Worm (Caenorhabditis elegans) whole organism, early embryonic: ENCODE results near the gene Y49E10.25.

Source experiments
- B0310.2 ChIP-seq: sonication (generic microtip); optimal IDR thresholded peaks from 2 replicates; lab custom pipeline; 2016; ENCODE audit warnings: mild to moderate bottlenecking, missing genetic modification characterization, missing compliant biosample characterization
- F13C5.2 ChIP-seq: sonication (generic microtip); optimal IDR thresholded peaks from 2 replicates; lab custom pipeline; 2017; ENCODE audit warnings: mild to moderate bottlenecking, missing genetic modification characterization, inconsistent platforms, missing compliant biosample characterization
- aly-1 ChIP-seq: sonication (generic microtip); optimal IDR thresholded peaks from 2 replicates; lab custom pipeline; 2016; ENCODE audit warnings: missing genetic modification characterization, missing compliant biosample characterization
- ama-1 ChIP-seq: fragments of 150-350 bp; optimal IDR thresholded peaks from 2 replicates; lab custom pipeline; 2014
- ceh-13 ChIP-seq: fragments of 200-800 bp; sonication (Bioruptor generic); optimal IDR thresholded peaks from 2 replicates; lab custom pipeline; 2018; ENCODE audit warnings: mild to moderate bottlenecking, missing genetic modification characterization, missing compliant biosample characterization
- ceh-36 ChIP-seq: sonication (generic microtip); optimal IDR thresholded peaks from 2 replicates; lab custom pipeline; 2016; ENCODE audit warnings: missing genetic modification characterization, inconsistent platforms, missing compliant biosample characterization
- ets-7 ChIP-seq: sonication (generic microtip); optimal IDR thresholded peaks from 2 replicates; lab custom pipeline; 2016; ENCODE audit warnings: missing genotype, missing genetic modification characterization, missing compliant biosample characterization
- flt-1 ChIP-seq: fragments of 200-800 bp; sonication (Bioruptor generic); IDR thresholded peaks from 2 replicates; pipeline ENCODE4 v1.3.6; 2022; ENCODE audit warnings: missing genetic modification characterization, missing compliant biosample characterization
- hmbx-1 ChIP-seq: sonication (generic microtip); optimal IDR thresholded peaks from 2 replicates; lab custom pipeline; 2016; ENCODE audit warnings: mild to moderate bottlenecking, missing genetic modification characterization, missing compliant biosample characterization
- hmg-4 ChIP-seq: fragments of 200-800 bp; sonication (Bioruptor generic); optimal IDR thresholded peaks from 2 replicates; lab custom pipeline; 2018; ENCODE audit warnings: mild to moderate bottlenecking, missing genetic modification characterization, missing compliant biosample characterization
- hnd-1 ChIP-seq: sonication (generic microtip); optimal IDR thresholded peaks from 2 replicates; lab custom pipeline; 2016; ENCODE audit warnings: missing genetic modification characterization, missing compliant biosample characterization
- pes-1 ChIP-seq: fragments of 200-800 bp; sonication (Bioruptor generic); IDR thresholded peaks from 2 replicates; pipeline ENCODE4 v1.3.6; 2022; ENCODE audit warnings: missing genetic modification reagents, missing genetic modification characterization, missing compliant biosample characterization
- scrt-1 ChIP-seq: fragments of 200-800 bp; sonication (Bioruptor generic); IDR thresholded peaks from 2 replicates; pipeline ENCODE4 v1.3.6; 2022; ENCODE audit warnings: missing genetic modification characterization, missing compliant biosample characterization
- tbx-11 ChIP-seq: fragments of 200-800 bp; sonication (Bioruptor generic); IDR thresholded peaks from 2 replicates; pipeline ENCODE4 v1.3.6; 2022; ENCODE audit warnings: missing genetic modification characterization, missing compliant biosample characterization
- tbx-37 ChIP-seq: fragments of 200-800 bp; sonication (Bioruptor generic); conservative IDR thresholded peaks from 2 replicates; pipeline ENCODE4 v1.3.6; 2022; ENCODE audit warnings: missing genetic modification reagents, missing genetic modification characterization, missing compliant biosample characterization
- tra-4 ChIP-seq: sonication (generic microtip); optimal IDR thresholded peaks from 2 replicates; lab custom pipeline; 2017; ENCODE audit warnings: missing genetic modification characterization, missing compliant biosample characterization

Gene Y49E10.25

ce11 chrIII:12453315-12453714 is 38.6 kb downstream of the Y49E10.25 start, which contains the start of gene ani-1:
Gene ani-1 (minus strand): TSS chrIII:12453375.
- TF ChIP-seq hmbx-1 (tag; lab: Kevin White, UChicago) (no peak), tbx-11 (GFP tag; lab: Robert Waterston, UW) (no peak), pes-1 (GFP tag; lab: Robert Waterston, UW) (no peak), ama-1 (lab: Kevin White, UChicago) (no peak), aly-1 (tag; lab: Kevin White, UChicago) (no peak), hnd-1 (tag; lab: Kevin White, UChicago) (no peak), hmg-4 (GFP tag; lab: Kevin White, UChicago) (no peak)

DNA sequence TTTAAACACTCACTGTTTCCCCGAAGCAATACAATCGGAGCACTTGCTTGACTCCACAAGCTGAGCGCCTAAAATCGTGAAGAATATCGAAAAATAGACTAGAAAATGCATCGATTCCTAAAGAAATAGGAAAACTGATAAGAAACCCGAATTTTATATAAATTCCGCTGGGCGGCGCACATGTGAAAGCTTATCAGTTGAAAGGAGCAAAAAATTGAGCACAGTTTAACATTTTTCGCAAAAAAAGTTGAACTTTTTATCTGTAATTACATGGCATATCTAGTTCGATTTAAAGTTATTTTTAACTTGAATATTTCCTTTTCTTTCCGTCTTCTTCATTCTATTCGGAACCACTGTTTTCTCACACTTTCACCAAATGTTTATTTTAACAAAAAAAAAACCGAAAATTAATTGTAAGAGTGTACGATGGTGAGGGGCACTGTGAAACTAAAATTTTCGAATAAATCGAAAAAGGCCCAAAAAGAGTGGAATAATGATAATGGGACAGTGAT is 45.8 kb downstream of the Y49E10.25 start, which contains the start of gene Y49E10.18:
TSS of gene Y49E10.18 (minus strand) at position 116 of the 512 bp plus-strand sequence.
- TF ChIP-seq ets-7 (tag; lab: Kevin White, UChicago) (no peak), ceh-36 (tag; lab: Kevin White, UChicago) (no peak), tbx-37 (no peak), hmbx-1 (tag; lab: Kevin White, UChicago) (no peak), pes-1 (GFP tag; lab: Robert Waterston, UW) (no peak), aly-1 (tag; lab: Kevin White, UChicago) (no peak)

DNA sequence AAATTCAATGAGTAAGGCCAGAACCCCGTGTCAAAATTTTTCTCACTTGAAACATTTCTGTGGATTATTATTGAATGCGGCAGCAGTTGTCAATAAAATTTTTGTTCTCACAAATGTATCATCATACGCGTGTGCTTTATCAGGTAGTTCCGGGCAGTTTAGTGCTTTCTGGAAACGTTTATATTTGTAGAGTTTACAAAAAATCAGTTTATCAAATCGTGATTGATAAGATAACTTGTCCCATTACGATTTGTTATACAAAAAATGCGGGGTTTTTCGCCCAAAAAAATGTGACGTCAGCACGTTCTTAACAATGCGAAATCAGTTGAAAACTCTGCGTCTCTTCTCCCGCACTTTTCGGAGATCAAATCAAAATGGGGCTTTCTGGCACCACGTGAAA is 46.7 kb downstream of the Y49E10.25 start:
- TF ChIP-seq flt-1 (GFP tag; lab: Robert Waterston, UW) (no peak), hnd-1 (tag; lab: Kevin White, UChicago) (no peak), F13C5.2 (tag; lab: Kevin White, UChicago) (no peak), hmg-4 (GFP tag; lab: Kevin White, UChicago) (no peak), aly-1 (tag; lab: Kevin White, UChicago) (no peak), ets-7 (tag; lab: Kevin White, UChicago) (no peak), tbx-11 (GFP tag; lab: Robert Waterston, UW) (no peak), tbx-37 (no peak), B0310.2 (no peak), scrt-1 (GFP tag; lab: Robert Waterston, UW) (no peak), ceh-36 (tag; lab: Kevin White, UChicago) (no peak), pes-1 (GFP tag; lab: Robert Waterston, UW) (no peak), tra-4 (no peak)

DNA sequence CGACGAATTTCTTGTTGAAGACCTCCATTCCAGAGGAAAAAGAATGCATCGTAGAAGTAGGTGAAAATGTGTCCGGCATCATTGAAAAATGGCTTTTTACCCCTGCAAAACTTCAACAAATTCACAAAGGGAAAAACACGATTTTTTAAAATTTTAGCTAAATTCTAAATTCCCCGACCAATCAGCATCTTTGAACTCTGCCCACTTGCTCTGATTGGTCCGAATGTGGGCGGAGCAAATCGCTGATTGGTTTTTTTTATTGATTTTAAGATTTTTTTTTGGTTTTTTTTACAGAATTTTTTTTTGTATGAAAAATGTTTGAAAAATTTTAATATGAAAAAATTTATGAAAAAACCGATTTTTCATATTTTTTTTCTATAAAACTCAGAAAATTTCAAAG is 48.0 kb downstream of the Y49E10.25 start:
- TF ChIP-seq flt-1 (GFP tag; lab: Robert Waterston, UW) (no peak), ceh-36 (tag; lab: Kevin White, UChicago) (no peak), ets-7 (tag; lab: Kevin White, UChicago) (no peak), tra-4 (no peak), scrt-1 (GFP tag; lab: Robert Waterston, UW) (no peak), tbx-37 (no peak), pes-1 (GFP tag; lab: Robert Waterston, UW) (no peak), B0310.2 (no peak), ama-1 (lab: Kevin White, UChicago) (no peak)

DNA sequence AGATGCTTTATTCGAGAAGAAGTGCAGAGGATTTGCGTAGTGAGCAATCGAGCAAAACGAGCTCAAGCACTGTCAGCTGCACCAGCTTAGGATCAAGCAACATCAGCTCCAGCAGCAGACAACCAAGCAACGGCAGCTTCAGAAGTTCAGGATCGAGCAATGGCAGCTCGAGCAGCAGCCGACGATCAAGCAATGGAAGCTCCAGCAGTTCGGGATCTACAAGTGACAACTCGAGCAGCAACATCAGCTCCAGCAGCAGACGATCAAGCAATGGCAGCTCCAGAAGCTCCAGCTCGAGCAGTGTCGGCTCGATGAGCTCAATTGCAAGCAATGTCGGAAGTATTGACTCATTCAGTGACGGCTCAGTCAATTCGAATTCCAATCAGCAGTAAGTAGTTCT is 52.8 kb downstream of the Y49E10.25 start:
- no peak for TF ChIP-seq ceh-13 (GFP tag; lab: Kevin White, UChicago)
- no peak for TF ChIP-seq scrt-1 (GFP tag; lab: Robert Waterston, UW)
- TF ChIP-seq hnd-1 (tag; lab: Kevin White, UChicago) = no peak
